Fruit fly (Drosophila melanogaster) whole organism, embryonic: ENCODE data around the gene CG34008.
A peak's percentile ranks its signal among the peaks of the same experiment; 100 is the strongest.

Source experiments
- B-H2 ChIP-seq: fragments of 200-800 bp; sonication (Bioruptor generic); optimal IDR thresholded peaks from 2 replicates; lab custom pipeline; 2018; ENCODE audit warnings: missing biosample characterization, mild to moderate bottlenecking, missing genetic modification characterization
- CG10267 ChIP-seq: fragments of 200-800 bp; sonication (Bioruptor generic); optimal IDR thresholded peaks from 2 replicates; lab custom pipeline; 2018; ENCODE audit warnings: missing biosample characterization, mild to moderate bottlenecking, missing genetic modification characterization, moderate library complexity
- CG12219 ChIP-seq: fragments of 200-800 bp; sonication (Bioruptor generic); optimal IDR thresholded peaks from 3 replicates; lab custom pipeline; 2018; ENCODE audit warnings: missing biosample characterization, mild to moderate bottlenecking, missing genetic modification characterization
- CG12299 ChIP-seq: fragments of 200-800 bp; sonication (Bioruptor generic); optimal IDR thresholded peaks from 2 replicates; lab custom pipeline; 2018; ENCODE audit warnings: missing biosample characterization, mild to moderate bottlenecking, missing genetic modification characterization
- CG14441 ChIP-seq: fragments of 200-800 bp; sonication (Bioruptor generic); IDR thresholded peaks from 2 replicates; pipeline ENCODE4 v1.3.6; 2022; ENCODE audit warnings: missing biosample characterization, missing genetic modification characterization
- CG15011 ChIP-seq: fragments of 200-800 bp; sonication (Bioruptor generic); optimal IDR thresholded peaks from 3 replicates; lab custom pipeline; 2018; ENCODE audit warnings: missing biosample characterization, mild to moderate bottlenecking, missing genetic modification characterization
- CG17186 ChIP-seq: fragments of 200-800 bp; sonication (Bioruptor generic); optimal IDR thresholded peaks from 3 replicates; lab custom pipeline; 2017; ENCODE audit warnings: missing biosample characterization, missing genetic modification reagents, missing genetic modification characterization
- CG2116 ChIP-seq: fragments of 200-800 bp; sonication (Bioruptor generic); optimal IDR thresholded peaks from 3 replicates; lab custom pipeline; 2018; ENCODE audit warnings: missing biosample characterization, mild to moderate bottlenecking, missing genetic modification characterization
- CG2712 ChIP-seq: fragments of 200-800 bp; optimal IDR thresholded peaks from 3 replicates; lab custom pipeline; 2019; ENCODE audit warnings: missing biosample characterization, mild to moderate bottlenecking, missing genetic modification characterization, moderate library complexity
- CG30403 ChIP-seq: fragments of 200-800 bp; sonication (Bioruptor generic); optimal IDR thresholded peaks from 3 replicates; lab custom pipeline; 2016; ENCODE audit warnings: missing biosample characterization, missing genetic modification characterization
- CG32767 ChIP-seq: fragments of 200-800 bp; sonication (Bioruptor generic); IDR thresholded peaks from 2 replicates; pipeline ENCODE4 v1.3.6; 2022; ENCODE audit warnings: missing biosample characterization, missing genetic modification characterization
- CG3726 ChIP-seq: fragments of 200-800 bp; sonication (Bioruptor generic); IDR thresholded peaks from 3 replicates; pipeline ENCODE4, ENCODE4 v1.3.6; 2022; ENCODE audit warnings: missing biosample characterization, missing genetic modification characterization
- CG3995 ChIP-seq: fragments of 200-800 bp; sonication (Bioruptor generic); optimal IDR thresholded peaks from 3 replicates; lab custom pipeline; 2016; ENCODE audit warnings: missing biosample characterization, missing genetic modification characterization
- CG4282 ChIP-seq: fragments of 200-800 bp; sonication (Bioruptor generic); optimal IDR thresholded peaks from 2 replicates; lab custom pipeline; 2016; ENCODE audit warnings: missing biosample characterization, missing genetic modification characterization
- CG4360 ChIP-seq: fragments of 200-800 bp; sonication (Bioruptor generic); IDR thresholded peaks from 2 replicates; pipeline ENCODE4 v1.3.6; 2022; ENCODE audit warnings: missing biosample characterization, missing genetic modification characterization
- CG4404 ChIP-seq: fragments of 200-800 bp; sonication (Bioruptor generic); IDR thresholded peaks from 2 replicates; pipeline ENCODE4 v1.3.6; 2022; ENCODE audit warnings: missing biosample characterization, missing genetic modification characterization
- CG8924 ChIP-seq: fragments of 200-800 bp; optimal IDR thresholded peaks from 3 replicates; lab custom pipeline; 2019; ENCODE audit warnings: missing biosample characterization, mild to moderate bottlenecking, missing genetic modification characterization, moderate library complexity
- CG9797 ChIP-seq: fragments of 200-800 bp; sonication (Bioruptor generic); optimal IDR thresholded peaks from 3 replicates; lab custom pipeline; 2018; ENCODE audit warnings: missing biosample characterization, mild to moderate bottlenecking, missing genetic modification characterization
- CG9932 ChIP-seq: fragments of 200-800 bp; sonication (Bioruptor generic); IDR thresholded peaks from 2 replicates; pipeline ENCODE4 v1.3.6; 2022; ENCODE audit warnings: missing biosample characterization, missing genetic modification characterization
- Dbx ChIP-seq: fragments of 200-800 bp; sonication (Bioruptor generic); IDR thresholded peaks from 3 replicates; pipeline ENCODE4 v1.3.6; 2022; ENCODE audit warnings: missing biosample characterization, missing genetic modification characterization
- Dp ChIP-seq: fragments of 200-800 bp; sonication (Bioruptor generic); optimal IDR thresholded peaks from 2 replicates; lab custom pipeline; 2018; ENCODE audit warnings: missing biosample characterization, mild to moderate bottlenecking, missing genetic modification characterization, moderate library complexity
- Dref ChIP-seq: fragments of 200-800 bp; sonication (Bioruptor generic); IDR thresholded peaks from 2 replicates; pipeline ENCODE4 v1.3.6; 2022; ENCODE audit warnings: missing biosample characterization, missing genetic modification characterization
- Hr39 ChIP-seq: fragments of >200 bp; optimal IDR thresholded peaks from 2 replicates; lab custom pipeline; 2017
- MBD-R2 ChIP-seq: fragments of 200-800 bp; sonication (Bioruptor generic); IDR thresholded peaks from 2 replicates; pipeline ENCODE4 v1.3.6; 2022; ENCODE audit warnings: missing biosample characterization, missing genetic modification characterization
- MTF-1 ChIP-seq: fragments of 200-800 bp; sonication (Bioruptor generic); optimal IDR thresholded peaks from 2 replicates; lab custom pipeline; 2018; ENCODE audit warnings: missing biosample characterization, mild to moderate bottlenecking, missing genetic modification characterization, borderline replicate concordance
- Max ChIP-seq: fragments of 200-800 bp; sonication (Bioruptor generic); optimal IDR thresholded peaks from 2 replicates; lab custom pipeline; 2016; ENCODE audit warnings: missing biosample characterization, mild to moderate bottlenecking, missing genetic modification characterization
- Nf-YC ChIP-seq: fragments of 200-800 bp; optimal IDR thresholded peaks from 3 replicates; lab custom pipeline; 2019; ENCODE audit warnings: missing biosample characterization, mild to moderate bottlenecking, missing genetic modification characterization, moderate library complexity
- Opbp ChIP-seq: fragments of 200-800 bp; sonication (Bioruptor generic); IDR thresholded peaks from 3 replicates; pipeline ENCODE4 v1.3.6; 2022; ENCODE audit warnings: missing biosample characterization, missing genetic modification characterization; ENCODE audit not compliant: partially characterized antibody
- Pdp1 ChIP-seq, 2 experiments: fragments of 200-800 bp; sonication (Bioruptor generic); optimal IDR thresholded peaks; 3 replicates each; lab custom pipeline; 2016; ENCODE audit warnings: missing biosample characterization in 2 of 2, missing genetic modification characterization in 2 of 2, mild to moderate bottlenecking in 1 of 2, moderate library complexity in 1 of 2
- ase ChIP-seq: fragments of 200-800 bp; sonication (Bioruptor generic); IDR thresholded peaks from 3 replicates; pipeline ENCODE4 v1.3.6; 2022; ENCODE audit warnings: missing biosample characterization, missing genetic modification characterization
- bowl ChIP-seq: fragments of 200-800 bp; sonication (Bioruptor generic); IDR thresholded peaks from 2 replicates; pipeline ENCODE4 v1.3.6; 2022; ENCODE audit warnings: missing biosample characterization, missing genetic modification characterization
- dm ChIP-seq: fragments of 200-800 bp; sonication (Bioruptor generic); optimal IDR thresholded peaks from 3 replicates; lab custom pipeline; 2016; ENCODE audit warnings: missing biosample characterization, missing genetic modification characterization
- gce ChIP-seq: fragments of 200-800 bp; sonication (Bioruptor generic); IDR thresholded peaks from 3 replicates; pipeline ENCODE4 v1.3.6; 2022; ENCODE audit warnings: missing biosample characterization, missing genetic modification characterization
- gfzf ChIP-seq: fragments of 200-800 bp; sonication (Bioruptor generic); optimal IDR thresholded peaks from 2 replicates; lab custom pipeline; 2016; ENCODE audit warnings: missing biosample characterization, mild to moderate bottlenecking, missing genetic modification characterization, moderate library complexity
- pzg ChIP-seq: fragments of 200-800 bp; sonication (Bioruptor generic); optimal IDR thresholded peaks from 3 replicates; lab custom pipeline; 2018; ENCODE audit warnings: missing biosample characterization, mild to moderate bottlenecking, missing genetic modification characterization, moderate library complexity
- row ChIP-seq: fragments of 200-800 bp; sonication (Bioruptor generic); IDR thresholded peaks from 3 replicates; pipeline ENCODE4 v1.3.6; 2022; ENCODE audit warnings: missing biosample characterization, missing genetic modification characterization
- run ChIP-seq: fragments of 200-800 bp; sonication (Bioruptor generic); optimal IDR thresholded peaks from 3 replicates; lab custom pipeline; 2018; ENCODE audit warnings: missing biosample characterization, mild to moderate bottlenecking, missing genetic modification characterization
- sens ChIP-seq: fragments of 200-800 bp; sonication (Bioruptor generic); peaks from one replicate; lab custom pipeline; 2016; ENCODE audit warnings: missing biosample characterization, missing genetic modification characterization
- wdn ChIP-seq: fragments of 200-800 bp; sonication (Bioruptor generic); IDR thresholded peaks from 2 replicates; pipeline ENCODE4 v1.3.6; 2022; ENCODE audit warnings: missing biosample characterization, missing genetic modification characterization

Gene CG34008

dm6 chr3R:20621805-20622286 is 40.5 kb upstream of the CG34008 start, which contains the start of gene H (continued):
- TF ChIP-seq CG30403 (GFP tag; lab: Kevin White, UChicago) (no peak), Pdp1 (GFP tag; optimal IDR thresholded peaks at IDR 0.05; lab: Kevin White, UChicago) (no peak), CG3995 (GFP tag; lab: Kevin White, UChicago) (peak; percentile 46), CG17186 (GFP tag; lab: Kevin White, UChicago) (peak; percentile 71), CG12299 (peak; percentile 11), Dbx (0 out of 3 replicates have a peak, but pooled peaks have one; percentile 10), CG14441 (no peak), CG2116 (peak; percentile 47), Nf-YC (tag; lab: Kevin White, UChicago) (no peak), sens (GFP tag; lab: Kevin White, UChicago) (peak; percentile 52), bowl (GFP tag; lab: Robert Waterston, UW) (no peak), CG9797 (GFP tag; lab: Kevin White, UChicago) (peak; percentile 91), CG2712 (tag; lab: Kevin White, UChicago) (peak; percentile 19), CG10267 (peak; percentile 1), wdn (GFP tag; lab: Robert Waterston, UW) (no peak), CG8924 (tag; lab: Kevin White, UChicago) (peak; percentile 20), dm (GFP tag; lab: Kevin White, UChicago) (peak; percentile 24), CG15011 (no peak), MBD-R2 (GFP tag; lab: Robert Waterston, UW) (peak; percentile 69), row (GFP tag; lab: Robert Waterston, UW) (peak; percentile 54; the same call in 2 of the 3 replicates)

dm6 chr3R:20618947-20619346 is 37.6 kb upstream of the CG34008 start:
- no peak for TF ChIP-seq CG9932 (GFP tag; lab: Robert Waterston, UW)
- peak; percentile 57 for TF ChIP-seq CG4360 (GFP tag; lab: Robert Waterston, UW)
- TF ChIP-seq Hr39, result peak; percentile 18

dm6 chr3R:20617583-20617982 is 36.3 kb upstream of the CG34008 start, which contains the start of gene CG5466:
CG5466 (plus strand) TSS chr3R:20617883.
- TF ChIP-seq CG4282 (no peak), Opbp (GFP tag; lab: Robert Waterston, UW) (no peak), run (tag; lab: Kevin White, UChicago) (no peak), MTF-1 (GFP tag; lab: Kevin White, UChicago) (no peak), CG12219 (GFP tag; lab: Kevin White, UChicago) (no peak), gce (GFP tag; lab: Robert Waterston, UW) (no peak), Dp (GFP tag; lab: Kevin White, UChicago) (no peak), ase (GFP tag; lab: Robert Waterston, UW) (no peak), B-H2 (no peak), CG3726 (GFP tag; lab: Robert Waterston, UW) (no peak), pzg (GFP tag; lab: Kevin White, UChicago) (peak; percentile 6), CG4404 (GFP tag; lab: Robert Waterston, UW) (no peak), Max (GFP tag; lab: Kevin White, UChicago) (no peak), Dref (no peak), gfzf (GFP tag; lab: Kevin White, UChicago) (peak; percentile 56), CG32767 (GFP tag; lab: Robert Waterston, UW) (0 out of 2 replicates have a peak, but pooled peaks have one; percentile 43)
